Worm (Caenorhabditis elegans) whole organism, young adult: ENCODE results near the gene K06H6.4.

ENCODE experiments used
- F23B12.7 ChIP-seq: sonication (generic microtip); optimal IDR thresholded peaks from 2 replicates; lab custom pipeline; 2017; ENCODE audit warnings: missing genetic modification characterization, mild to moderate bottlenecking, missing compliant biosample characterization, antibody characterized with exemption, moderate library complexity; ENCODE audit not compliant: insufficient read depth
- Y53G8AR.9 ChIP-seq: fragments of 200-800 bp; sonication (Bioruptor generic); conservative IDR thresholded peaks from 2 replicates; pipeline ENCODE4 v1.3.6; 2022; ENCODE audit warnings: missing genetic modification reagents, missing genetic modification characterization, missing compliant biosample characterization
- ama-1 ChIP-seq, 3 experiments: fragments of 150-350 bp in 1 of 3; sonication (generic microtip) in 2 of 3; optimal IDR thresholded peaks; 2 replicates each; lab custom pipeline; 2014 to 2018; ENCODE audit warnings: missing biosample characterization in 2 of 3, missing genetic modification characterization in 2 of 3, missing genetic modification reagents in 2 of 3
- bed-1 ChIP-seq: fragments of 200-800 bp; sonication (Bioruptor generic); IDR thresholded peaks from 2 replicates; pipeline ENCODE4 v1.3.6; 2022; ENCODE audit warnings: missing genetic modification reagents, missing genetic modification characterization, missing compliant biosample characterization
- cebp-1 ChIP-seq, 2 experiments: fragments of 200-800 bp in 1 of 2; sonication (Bioruptor generic) in 1 of 2; sonication (generic microtip) in 1 of 2; IDR thresholded peaks in 1 of 2; optimal IDR thresholded peaks in 1 of 2; 2 replicates each; pipeline versions ENCODE4 v1.3.6 to Lab custom; 2017 to 2022; ENCODE audit warnings: missing compliant biosample characterization in 2 of 2, missing genetic modification characterization in 2 of 2, mild to moderate bottlenecking in 1 of 2, missing genetic modification reagents in 1 of 2, moderate library complexity in 1 of 2
- him-1 ChIP-seq: sonication (generic microtip); optimal IDR thresholded peaks from 2 replicates; lab custom pipeline; 2016; ENCODE audit warnings: missing genotype, missing genetic modification reagents, missing genetic modification characterization, missing compliant biosample characterization
- hlh-12 ChIP-seq: sonication (generic microtip); optimal IDR thresholded peaks from 2 replicates; lab custom pipeline; 2016; ENCODE audit warnings: missing genetic modification characterization, missing compliant biosample characterization
- lag-1 ChIP-seq: fragments of 200-800 bp; sonication (Bioruptor generic); IDR thresholded peaks from 2 replicates; pipeline ENCODE4 v1.3.6; 2022; ENCODE audit warnings: missing genetic modification reagents, missing genetic modification characterization, missing compliant biosample characterization
- lin-26 ChIP-seq: fragments of 200-800 bp; sonication (Bioruptor generic); IDR thresholded peaks from 2 replicates; pipeline ENCODE4 v1.3.6; 2022; ENCODE audit warnings: missing genetic modification reagents, missing genetic modification characterization, missing compliant biosample characterization
- lir-1 ChIP-seq: fragments of 200-800 bp; sonication (Bioruptor generic); conservative IDR thresholded peaks from 2 replicates; pipeline ENCODE4 v1.3.6; 2022; ENCODE audit warnings: missing genetic modification reagents, missing genetic modification characterization, missing compliant biosample characterization
- nhr-80 ChIP-seq: sonication (generic microtip); optimal IDR thresholded peaks from 2 replicates; lab custom pipeline; 2016; ENCODE audit warnings: missing genetic modification characterization, missing compliant biosample characterization
- unc-62 ChIP-seq: fragments of 150-350 bp; optimal IDR thresholded peaks from 2 replicates; lab custom pipeline; 2014; ENCODE audit warnings: missing biosample characterization, missing genetic modification reagents, missing genetic modification characterization

ce11 chrV:590182-590581 lies 11.1 kb downstream of the K06H6.4 start, which contains the start of gene ZK488.6:
- TF ChIP-seq hlh-12 (tag; lab: Kevin White, UChicago) (no peak), nhr-80 (no peak), cebp-1 (GFP tag; IDR thresholded peaks at IDR 0.05; lab: Robert Waterston, UW) (no peak), cebp-1 (tag; optimal IDR thresholded peaks at IDR 0.05; lab: Kevin White, UChicago) (no peak), him-1 (no peak), ama-1 (optimal IDR thresholded peaks at IDR 0.05; lab: Kevin White, UChicago) (no peak), ama-1 (GFP tag; optimal IDR thresholded peaks at IDR 0.05; lab: Kevin White, UChicago) (no peak), bed-1 (GFP tag; lab: Robert Waterston, UW) (no peak), lin-26 (no peak), lag-1 (GFP tag; lab: Robert Waterston, UW) (no peak), lir-1 (no peak), Y53G8AR.9 (GFP tag; lab: Robert Waterston, UW) (no peak), F23B12.7 (tag; lab: Kevin White, UChicago) (no peak), unc-62 (no peak)
